Worm (Caenorhabditis elegans) whole organism, mixed stage, embryonic: Measurements from ENCODE around the gene Y26G10.5.

Experiments
- M03D4.4 ChIP-seq: sonication (generic microtip); optimal IDR thresholded peaks from 2 replicates; lab custom pipeline; 2017; ENCODE audit warnings: mild to moderate bottlenecking, missing genetic modification characterization, missing compliant biosample characterization
- blmp-1 ChIP-seq: fragments of 150-350 bp; optimal IDR thresholded peaks from 2 replicates; lab custom pipeline; 2014; ENCODE audit warnings: missing biosample characterization, missing genetic modification characterization
- ceh-39 ChIP-seq: fragments of 150-350 bp; optimal IDR thresholded peaks from 2 replicates; lab custom pipeline; 2014; ENCODE audit warnings: missing biosample characterization, missing genetic modification characterization
- ceh-83 ChIP-seq: fragments of 200-800 bp; sonication (Bioruptor generic); optimal IDR thresholded peaks from 2 replicates; lab custom pipeline; 2018; ENCODE audit warnings: mild to moderate bottlenecking, missing genetic modification characterization, missing compliant biosample characterization
- ces-1 ChIP-seq: fragments of 150-350 bp; optimal IDR thresholded peaks from 2 replicates; lab custom pipeline; 2014; ENCODE audit warnings: missing biosample characterization, missing genetic modification reagents, missing genetic modification characterization
- cnd-1 ChIP-seq: fragments of 200-800 bp; sonication (Bioruptor generic); optimal IDR thresholded peaks from 2 replicates; lab custom pipeline; 2018; ENCODE audit warnings: mild to moderate bottlenecking, missing genetic modification characterization, missing compliant biosample characterization
- drap-1 ChIP-seq: fragments of 200-800 bp; sonication (Bioruptor generic); optimal IDR thresholded peaks from 3 replicates; lab custom pipeline; 2018; ENCODE audit warnings: mild to moderate bottlenecking, missing genetic modification characterization, missing compliant biosample characterization
- elt-1 ChIP-seq: sonication (generic microtip); optimal IDR thresholded peaks from 2 replicates; lab custom pipeline; 2017; ENCODE audit warnings: missing genetic modification characterization, mild to moderate bottlenecking, missing compliant biosample characterization, antibody characterized with exemption, moderate library complexity, borderline replicate concordance; ENCODE audit not compliant: insufficient read depth
- elt-3 ChIP-seq: fragments of 150-350 bp; optimal IDR thresholded peaks from 2 replicates; lab custom pipeline; 2014; ENCODE audit warnings: missing biosample characterization, missing genetic modification characterization
- flh-1 ChIP-seq: fragments of 200-800 bp; sonication (Bioruptor generic); optimal IDR thresholded peaks from 2 replicates; lab custom pipeline; 2018; ENCODE audit warnings: mild to moderate bottlenecking, missing genetic modification characterization, moderate library complexity, missing compliant biosample characterization
- ham-2 ChIP-seq: fragments of 200-800 bp; sonication (Bioruptor generic); optimal IDR thresholded peaks from 2 replicates; lab custom pipeline; 2018; ENCODE audit warnings: mild to moderate bottlenecking, missing genetic modification characterization, missing compliant biosample characterization
- lin-13 ChIP-seq: fragments of 150-350 bp; optimal IDR thresholded peaks from 2 replicates; lab custom pipeline; 2014; ENCODE audit warnings: missing biosample characterization, missing genetic modification characterization
- lin-32 ChIP-seq: fragments of 200-800 bp; sonication (Bioruptor generic); optimal IDR thresholded peaks from 2 replicates; lab custom pipeline; 2018; ENCODE audit warnings: mild to moderate bottlenecking, missing genetic modification characterization, missing compliant biosample characterization
- lsy-2 ChIP-seq: fragments of 150-350 bp; optimal IDR thresholded peaks from 2 replicates; lab custom pipeline; 2014; ENCODE audit warnings: missing biosample characterization, missing genetic modification characterization
- mab-5 ChIP-seq: fragments of 150-350 bp; optimal IDR thresholded peaks from 2 replicates; lab custom pipeline; 2014; ENCODE audit warnings: missing biosample characterization, missing genetic modification characterization
- mep-1 ChIP-seq: fragments of 150-350 bp; optimal IDR thresholded peaks from 2 replicates; lab custom pipeline; 2017; ENCODE audit warnings: missing biosample characterization, missing genetic modification reagents, missing genetic modification characterization, inconsistent platforms
- nhr-12 ChIP-seq: fragments of 150-350 bp; optimal IDR thresholded peaks from 2 replicates; lab custom pipeline; 2014; ENCODE audit warnings: missing biosample characterization, missing genetic modification characterization
- nhr-2 ChIP-seq: fragments of 150-350 bp; optimal IDR thresholded peaks from 2 replicates; lab custom pipeline; 2014; ENCODE audit warnings: missing biosample characterization, missing genetic modification characterization
- nhr-237 ChIP-seq: fragments of 150-350 bp; optimal IDR thresholded peaks from 2 replicates; lab custom pipeline; 2014; ENCODE audit warnings: missing biosample characterization, missing genetic modification characterization
- nhr-28 ChIP-seq: fragments of 150-350 bp; optimal IDR thresholded peaks from 2 replicates; lab custom pipeline; 2014; ENCODE audit warnings: missing biosample characterization, missing genetic modification characterization
- nhr-76 ChIP-seq: sonication (generic microtip); optimal IDR thresholded peaks from 2 replicates; lab custom pipeline; 2017; ENCODE audit warnings: missing biosample characterization, missing genetic modification characterization
- pha-4 ChIP-seq: fragments of 150-350 bp; optimal IDR thresholded peaks from 2 replicates; lab custom pipeline; 2018; ENCODE audit warnings: missing biosample characterization, missing genetic modification reagents, missing genetic modification characterization
- sem-2 ChIP-seq: fragments of 200-800 bp; sonication (Bioruptor generic); optimal IDR thresholded peaks from 2 replicates; lab custom pipeline; 2018; ENCODE audit warnings: mild to moderate bottlenecking, missing genetic modification characterization, missing compliant biosample characterization
- sptf-1 ChIP-seq: sonication (generic microtip); optimal IDR thresholded peaks from 2 replicates; lab custom pipeline; 2017; ENCODE audit warnings: mild to moderate bottlenecking, missing genetic modification characterization, moderate library complexity, missing compliant biosample characterization
- tbx-8 ChIP-seq: fragments of 200-800 bp; sonication (Bioruptor generic); optimal IDR thresholded peaks from 2 replicates; lab custom pipeline; 2018; ENCODE audit warnings: mild to moderate bottlenecking, missing genetic modification characterization, moderate library complexity, missing compliant biosample characterization
- unc-120 ChIP-seq: sonication (generic microtip); optimal IDR thresholded peaks from 2 replicates; lab custom pipeline; 2017; ENCODE audit warnings: missing genetic modification characterization, missing compliant biosample characterization; ENCODE audit not compliant: poor library complexity, severe bottlenecking
- unc-39 ChIP-seq: fragments of 150-350 bp; optimal IDR thresholded peaks from 2 replicates; lab custom pipeline; 2014; ENCODE audit warnings: missing biosample characterization, missing genetic modification characterization
- unc-62 ChIP-seq: fragments of 150-350 bp; optimal IDR thresholded peaks from 2 replicates; lab custom pipeline; 2014; ENCODE audit warnings: missing biosample characterization, missing genetic modification reagents, missing genetic modification characterization
- zip-8 ChIP-seq: fragments of 150-350 bp; optimal IDR thresholded peaks from 2 replicates; lab custom pipeline; 2014; ENCODE audit warnings: missing biosample characterization, missing genetic modification characterization
- ztf-11 ChIP-seq: fragments of 150-350 bp; optimal IDR thresholded peaks from 2 replicates; lab custom pipeline; 2014; ENCODE audit warnings: missing biosample characterization, missing genetic modification characterization

Y26G10.5 gene

DNA sequence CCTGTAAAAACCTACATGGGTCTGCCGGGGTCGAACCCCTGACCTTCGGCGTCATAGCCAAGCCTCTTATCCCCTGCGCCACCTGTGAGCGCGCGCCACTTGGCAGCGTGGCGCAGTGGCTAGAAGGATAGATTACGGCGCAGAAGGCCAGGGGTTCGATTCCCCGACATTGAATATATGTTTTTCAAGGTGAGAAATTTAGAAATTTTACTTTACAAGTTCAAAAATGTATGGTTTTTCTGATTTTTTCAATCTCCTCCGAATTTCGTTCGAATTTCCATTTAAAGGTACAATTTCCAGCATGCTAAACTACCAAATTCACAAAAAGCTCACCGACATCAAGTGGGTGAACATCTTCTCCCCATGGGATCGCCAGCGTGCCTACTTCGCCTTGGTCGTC is 40.6 kb downstream of the Y26G10.5 start, which contains the start of gene dgat-2:
dgat-2 (plus strand) TSS at position 301 of the 400 bp plus-strand sequence.
- TF ChIP-seq elt-1 (tag; lab: Kevin White, UChicago) (no peak), lin-32 (GFP tag; lab: Kevin White, UChicago) (no peak), mep-1 (tag; lab: Kevin White, UChicago) (no peak), ceh-39 (tag; lab: Kevin White, UChicago) (no peak), mab-5 (no peak), nhr-12 (no peak), unc-120 (tag; lab: Kevin White, UChicago) (no peak), sem-2 (GFP tag; lab: Kevin White, UChicago) (no peak), flh-1 (GFP tag; lab: Kevin White, UChicago) (no peak), ham-2 (GFP tag; lab: Kevin White, UChicago) (no peak), nhr-28 (no peak), drap-1 (GFP tag; lab: Kevin White, UChicago) (no peak), cnd-1 (tag; lab: Kevin White, UChicago) (no peak), sptf-1 (tag; lab: Kevin White, UChicago) (no peak), ces-1 (GFP tag; lab: Kevin White, UChicago) (no peak), blmp-1 (tag; lab: Kevin White, UChicago) (no peak), lsy-2 (no peak)

DNA sequence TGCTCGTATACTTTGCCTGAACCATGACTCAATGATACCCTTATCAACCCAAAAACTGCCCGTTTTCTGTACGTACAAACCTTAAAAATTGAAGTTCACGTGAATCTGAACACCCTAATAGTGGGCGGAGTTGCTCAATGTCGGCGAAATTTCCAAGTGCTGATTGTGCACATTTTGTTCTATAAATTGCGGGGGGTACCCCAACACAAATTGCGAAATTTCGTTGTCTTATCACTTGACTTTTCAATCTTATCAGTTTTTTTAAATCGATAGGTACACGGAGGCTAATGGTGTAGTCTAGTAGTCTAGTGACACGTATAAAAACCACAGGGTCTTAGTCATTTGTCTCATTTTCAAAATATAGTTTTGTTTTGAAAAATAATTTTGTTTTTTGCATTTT is 41.4 kb downstream of the Y26G10.5 start, which contains the start of gene fbxa-108:
fbxa-108 (minus strand) TSS at position 158 of the 400 bp plus-strand sequence.
- TF ChIP-seq nhr-76 (tag; lab: Kevin White, UChicago), result no peak
- TF ChIP-seq M03D4.4 (tag; lab: Kevin White, UChicago), result no peak
- no peak for TF ChIP-seq ceh-39 (tag; lab: Kevin White, UChicago)
- no peak for TF ChIP-seq ceh-83 (GFP tag; lab: Kevin White, UChicago)
- TF ChIP-seq sem-2 (GFP tag; lab: Kevin White, UChicago), result no peak
- TF ChIP-seq lin-13, result no peak
- TF ChIP-seq nhr-2, result no peak
- no peak for TF ChIP-seq nhr-28
- no peak for TF ChIP-seq zip-8 (tag; lab: Kevin White, UChicago)
- TF ChIP-seq elt-3 (tag; lab: Kevin White, UChicago), result no peak
- no peak for TF ChIP-seq tbx-8 (GFP tag; lab: Kevin White, UChicago)
- no peak for TF ChIP-seq drap-1 (GFP tag; lab: Kevin White, UChicago)
- no peak for TF ChIP-seq cnd-1 (tag; lab: Kevin White, UChicago)
- no peak for TF ChIP-seq ztf-11 (tag; lab: Kevin White, UChicago)
- no peak for TF ChIP-seq nhr-12
- TF ChIP-seq unc-39 (tag; lab: Kevin White, UChicago), result no peak
- TF ChIP-seq sptf-1 (tag; lab: Kevin White, UChicago), result no peak
- TF ChIP-seq lsy-2, result no peak
- no peak for TF ChIP-seq unc-120 (tag; lab: Kevin White, UChicago)

- no peak for TF ChIP-seq nhr-28
- no peak for TF ChIP-seq nhr-2
- no peak for TF ChIP-seq elt-3 (tag; lab: Kevin White, UChicago)
- TF ChIP-seq elt-1 (tag; lab: Kevin White, UChicago), result no peak
- no peak for TF ChIP-seq ceh-39 (tag; lab: Kevin White, UChicago)
- TF ChIP-seq lin-13, result no peak
- no peak for TF ChIP-seq pha-4
These were observed 41.8 kb downstream of the Y26G10.5 start for ce11 chrV:17658824-17659223.

DNA sequence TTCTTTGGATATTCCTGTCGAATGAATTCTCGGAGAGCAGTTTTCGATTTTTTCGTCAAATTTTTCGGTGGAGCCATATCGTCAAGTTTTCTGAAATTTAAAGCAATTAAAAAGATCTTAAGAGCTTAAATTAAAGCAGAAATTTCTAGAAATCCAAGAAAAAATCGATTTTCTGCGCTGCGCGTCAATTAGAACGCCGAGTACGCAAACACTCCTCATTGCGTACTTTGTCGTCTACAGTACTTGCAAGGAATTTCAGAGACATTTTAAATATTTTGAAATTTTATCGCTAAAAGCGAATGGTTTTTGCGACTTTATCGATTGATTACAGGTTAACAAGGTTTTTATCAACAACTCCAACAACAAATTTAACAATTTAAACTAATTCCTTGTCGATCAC is 45.4 kb downstream of the Y26G10.5 start:
- TF ChIP-seq sptf-1 (tag; lab: Kevin White, UChicago) (no peak), ceh-39 (tag; lab: Kevin White, UChicago) (no peak), lsy-2 (no peak)

- TF ChIP-seq unc-62 (GFP tag; lab: Kevin White, UChicago) (no peak), flh-1 (GFP tag; lab: Kevin White, UChicago) (no peak), unc-120 (tag; lab: Kevin White, UChicago) (no peak), lin-32 (GFP tag; lab: Kevin White, UChicago) (no peak), nhr-2 (no peak), ces-1 (GFP tag; lab: Kevin White, UChicago) (no peak), elt-1 (tag; lab: Kevin White, UChicago) (no peak), M03D4.4 (tag; lab: Kevin White, UChicago) (no peak), tbx-8 (GFP tag; lab: Kevin White, UChicago) (no peak), drap-1 (GFP tag; lab: Kevin White, UChicago) (no peak), lin-13 (no peak), elt-3 (tag; lab: Kevin White, UChicago) (no peak), unc-39 (tag; lab: Kevin White, UChicago) (no peak), ceh-39 (tag; lab: Kevin White, UChicago) (no peak), cnd-1 (tag; lab: Kevin White, UChicago) (no peak), sem-2 (GFP tag; lab: Kevin White, UChicago) (no peak), ceh-83 (GFP tag; lab: Kevin White, UChicago) (no peak), nhr-237 (tag; lab: Kevin White, UChicago) (no peak), pha-4 (no peak), nhr-28 (no peak)
These were observed 50.2 kb downstream of the Y26G10.5 start, which contains the start of gene fbxa-192 for ce11 chrV:17650427-17650826. fbxa-192 (minus strand) TSS chrV:17650527.
